Worm (Caenorhabditis elegans) whole organism, L3 larva: ENCODE measurements around the gene srx-135.

Experiments used
- R02D3.7 ChIP-seq: fragments of 150-350 bp; optimal IDR thresholded peaks from 2 replicates; lab custom pipeline; 2014; ENCODE audit warnings: missing biosample characterization, missing genetic modification characterization
- ZK546.5 ChIP-seq: sonication (generic microtip); optimal IDR thresholded peaks from 2 replicates; lab custom pipeline; 2017; ENCODE audit warnings: missing biosample characterization, missing genetic modification characterization
- aly-2 ChIP-seq: fragments of 150-350 bp; optimal IDR thresholded peaks from 2 replicates; lab custom pipeline; 2014; ENCODE audit warnings: missing biosample characterization, missing genetic modification characterization
- ama-1 ChIP-seq: fragments of 150-350 bp; optimal IDR thresholded peaks from 2 replicates; lab custom pipeline; 2018
- ceh-16 ChIP-seq: sonication (generic microtip); optimal IDR thresholded peaks from 2 replicates; lab custom pipeline; 2017; ENCODE audit warnings: missing biosample characterization, missing genetic modification characterization
- ceh-28 ChIP-seq: fragments of 150-350 bp; optimal IDR thresholded peaks from 2 replicates; lab custom pipeline; 2014; ENCODE audit warnings: missing biosample characterization, missing genetic modification reagents, missing genetic modification characterization
- ceh-82 ChIP-seq: fragments of 150-350 bp; optimal IDR thresholded peaks from 2 replicates; lab custom pipeline; 2014; ENCODE audit warnings: missing biosample characterization, missing genetic modification characterization
- ceh-9 ChIP-seq: sonication (generic microtip); optimal IDR thresholded peaks from 2 replicates; lab custom pipeline; 2018; ENCODE audit warnings: missing biosample characterization, missing genetic modification characterization
- egl-27 ChIP-seq: sonication (generic microtip); optimal IDR thresholded peaks from 4 replicates; lab custom pipeline; 2017; ENCODE audit warnings: missing biosample characterization, missing genetic modification reagents, missing genetic modification characterization
- elt-1 ChIP-seq: fragments of 150-350 bp; optimal IDR thresholded peaks from 2 replicates; lab custom pipeline; 2014; ENCODE audit warnings: missing biosample characterization, missing genetic modification characterization
- elt-2 ChIP-seq: sonication (generic microtip); optimal IDR thresholded peaks from 2 replicates; lab custom pipeline; 2016; ENCODE audit warnings: missing genetic modification reagents, mild to moderate bottlenecking, missing genetic modification characterization, missing compliant biosample characterization
- elt-3 ChIP-seq, 3 experiments: fragments of 150-350 bp in 1 of 3; sonication (generic microtip) in 2 of 3; optimal IDR thresholded peaks; 2 replicates in 2 of 3; 4 replicates in 1 of 3; lab custom pipeline; 2014 to 2017; ENCODE audit warnings: missing biosample characterization in 3 of 3, missing genetic modification characterization in 3 of 3
- fkh-10 ChIP-seq: sonication (generic microtip); optimal IDR thresholded peaks from 2 replicates; lab custom pipeline; 2017; ENCODE audit warnings: missing biosample characterization, missing genetic modification reagents, missing genetic modification characterization
- fkh-2 ChIP-seq: fragments of 150-350 bp; optimal IDR thresholded peaks from 2 replicates; lab custom pipeline; 2014; ENCODE audit warnings: missing biosample characterization, missing genetic modification reagents, missing genetic modification characterization
- jun-1 ChIP-seq: fragments of 150-350 bp; optimal IDR thresholded peaks from 2 replicates; lab custom pipeline; 2014; ENCODE audit warnings: missing biosample characterization, missing genetic modification reagents, missing genetic modification characterization
- lin-15B ChIP-seq: fragments of 150-350 bp; optimal IDR thresholded peaks from 2 replicates; lab custom pipeline; 2014; ENCODE audit warnings: missing biosample characterization, missing genetic modification characterization
- lsy-12 ChIP-seq: sonication (generic microtip); optimal IDR thresholded peaks from 2 replicates; lab custom pipeline; 2016; ENCODE audit warnings: mild to moderate bottlenecking, missing genetic modification characterization, missing compliant biosample characterization
- mdl-1 ChIP-seq: fragments of 150-350 bp; optimal IDR thresholded peaks from 2 replicates; lab custom pipeline; 2014; ENCODE audit warnings: missing biosample characterization, missing genetic modification characterization
- mml-1 ChIP-seq: fragments of 150-350 bp; sonication (generic microtip); optimal IDR thresholded peaks from 3 replicates; lab custom pipeline; 2014; ENCODE audit warnings: missing biosample characterization, missing genetic modification characterization
- nfya-1 ChIP-seq: sonication (generic microtip); optimal IDR thresholded peaks from 2 replicates; lab custom pipeline; 2017; ENCODE audit warnings: missing genetic modification characterization, mild to moderate bottlenecking, missing compliant biosample characterization, antibody characterized with exemption, moderate library complexity; ENCODE audit not compliant: insufficient read depth
- nhr-11 ChIP-seq: fragments of 150-350 bp; optimal IDR thresholded peaks from 2 replicates; lab custom pipeline; 2014; ENCODE audit warnings: missing biosample characterization, missing genetic modification characterization
- nhr-12 ChIP-seq: fragments of 150-350 bp; optimal IDR thresholded peaks from 2 replicates; lab custom pipeline; 2014; ENCODE audit warnings: missing biosample characterization, missing genetic modification characterization
- nhr-23 ChIP-seq: fragments of 150-350 bp; optimal IDR thresholded peaks from 2 replicates; lab custom pipeline; 2014; ENCODE audit warnings: missing biosample characterization, missing genetic modification reagents, missing genetic modification characterization
- nhr-237 ChIP-seq: fragments of 150-350 bp; optimal IDR thresholded peaks from 2 replicates; lab custom pipeline; 2014; ENCODE audit warnings: missing biosample characterization, missing genetic modification characterization
- nhr-25 ChIP-seq: sonication (generic microtip); optimal IDR thresholded peaks from 2 replicates; lab custom pipeline; 2017; ENCODE audit warnings: missing biosample characterization, missing genetic modification characterization
- nhr-28 ChIP-seq: fragments of 150-350 bp; optimal IDR thresholded peaks from 2 replicates; lab custom pipeline; 2014; ENCODE audit warnings: missing biosample characterization, missing genetic modification characterization
- nhr-43 ChIP-seq: sonication (generic microtip); optimal IDR thresholded peaks from 2 replicates; lab custom pipeline; 2016; ENCODE audit warnings: mild to moderate bottlenecking, missing genetic modification characterization, missing compliant biosample characterization; ENCODE audit not compliant: poor library complexity, severe bottlenecking
- nhr-77 ChIP-seq: fragments of 150-350 bp; optimal IDR thresholded peaks from 2 replicates; lab custom pipeline; 2014; ENCODE audit warnings: missing biosample characterization, missing genetic modification characterization
- pha-4 ChIP-seq: fragments of 150-350 bp; optimal IDR thresholded peaks from 2 replicates; lab custom pipeline; 2014; ENCODE audit warnings: missing biosample characterization, missing genetic modification reagents, missing genetic modification characterization
- pqm-1 ChIP-seq: fragments of 150-350 bp; optimal IDR thresholded peaks from 2 replicates; lab custom pipeline; 2017; ENCODE audit warnings: missing biosample characterization, missing genetic modification characterization, inconsistent platforms
- sea-2 ChIP-seq: fragments of 150-350 bp; sonication (generic microtip); optimal IDR thresholded peaks from 4 replicates; lab custom pipeline; 2014; ENCODE audit warnings: missing biosample characterization, missing genetic modification reagents, missing genetic modification characterization
- snpc-4 ChIP-seq: fragments of 150-350 bp; optimal IDR thresholded peaks from 2 replicates; lab custom pipeline; 2014; ENCODE audit warnings: missing biosample characterization, missing genetic modification characterization
- ztf-11 ChIP-seq: fragments of 150-350 bp; optimal IDR thresholded peaks from 2 replicates; lab custom pipeline; 2014; ENCODE audit warnings: missing biosample characterization, missing genetic modification characterization
- ztf-4 ChIP-seq: fragments of 150-350 bp; optimal IDR thresholded peaks from 2 replicates; lab custom pipeline; 2014; ENCODE audit warnings: missing biosample characterization, missing genetic modification characterization

Gene srx-135

ce11 chrV:13872895-13873294 lies 13.9 kb downstream of the srx-135 start, which contains the start of gene cpt-5:
Gene cpt-5, plus strand, starts transcription at chrV:13873195.
- TF ChIP-seq nhr-23 (no peak), lin-15B (tag; lab: Kevin White, UChicago) (no peak)

ce11 chrV:13873323-13873722 lies 14.3 kb downstream of the srx-135 start:
- no peak for TF ChIP-seq aly-2 (tag; lab: Kevin White, UChicago)
- TF ChIP-seq, all 47 proteins: peak for 0

- TF ChIP-seq elt-3 (tag; optimal IDR thresholded peaks at IDR 0.05; lab: Kevin White, UChicago) (no peak), fkh-2 (no peak), nhr-11 (tag; lab: Kevin White, UChicago) (no peak), aly-2 (tag; lab: Kevin White, UChicago) (no peak), mml-1 (tag; lab: Kevin White, UChicago) (no peak), nhr-237 (tag; lab: Kevin White, UChicago) (no peak), egl-27 (tag; lab: Kevin White, UChicago) (no peak), ztf-4 (no peak), ceh-16 (tag; lab: Kevin White, UChicago) (no peak)
Measured at ce11 chrV:13876529-13876928, 17.5 kb downstream of the srx-135 start, which contains the start of gene T22G5.1. Gene T22G5.1, plus strand, starts transcription at chrV:13876829.

- TF ChIP-seq elt-1 (tag; lab: Kevin White, UChicago) (no peak), lin-15B (tag; lab: Kevin White, UChicago) (peak; percentile 14), elt-2 (peak; percentile 86), pqm-1 (tag; lab: Kevin White, UChicago) (peak; percentile 93), ztf-4 (no peak), jun-1 (tag; lab: Kevin White, UChicago) (peak; percentile 11)
Measured at ce11 chrV:13878226-13878625, 19.2 kb downstream of the srx-135 start.

ce11 chrV:13879241-13879640 lies 20.2 kb downstream of the srx-135 start, which contains the start of gene lbp-7:
Gene lbp-7, plus strand, starts transcription at chrV:13879552.
- TF ChIP-seq nhr-77 (tag; lab: Kevin White, UChicago) = no peak
- no peak for TF ChIP-seq ztf-11 (tag; lab: Kevin White, UChicago)
- TF ChIP-seq elt-2 = peak; percentile 93
- TF ChIP-seq ceh-28 = no peak
- peak; percentile 23 for TF ChIP-seq jun-1 (tag; lab: Kevin White, UChicago)
- TF ChIP-seq pha-4 = peak; percentile 41
- TF ChIP-seq pqm-1 (tag; lab: Kevin White, UChicago) = peak; percentile 94
- TF ChIP-seq mdl-1 (tag; lab: Kevin White, UChicago) = no peak
- no peak for TF ChIP-seq ceh-82
- no peak for TF ChIP-seq nhr-28 (tag; lab: Kevin White, UChicago)
- TF ChIP-seq, all 47 proteins: peak for 4

- TF ChIP-seq pha-4 = peak; percentile 56
- TF ChIP-seq nhr-25 = peak; percentile 19
- TF ChIP-seq nhr-43 (tag; lab: Kevin White, UChicago) = peak; percentile 30
- TF ChIP-seq fkh-10 (GFP tag; lab: Kevin White, UChicago) = no peak
- no peak for TF ChIP-seq R02D3.7
- no peak for TF ChIP-seq mdl-1 (tag; lab: Kevin White, UChicago)
- TF ChIP-seq ama-1 = no peak
- TF ChIP-seq snpc-4 (tag; lab: Kevin White, UChicago) = peak; percentile 28
- peak; percentile 63 for TF ChIP-seq lin-15B (tag; lab: Kevin White, UChicago)
- peak; percentile 20 for TF ChIP-seq nfya-1 (tag; lab: Kevin White, UChicago)
- no peak for TF ChIP-seq lsy-12
Measured at ce11 chrV:13880163-13880562, 21.2 kb downstream of the srx-135 start.

ce11 chrV:13880607-13881006 lies 21.6 kb downstream of the srx-135 start, which contains the start of gene T22G5.3:
Gene T22G5.3, plus strand, starts transcription at chrV:13880907.
- TF ChIP-seq nhr-12 (tag; lab: Kevin White, UChicago) = no peak
- TF ChIP-seq nfya-1 (tag; lab: Kevin White, UChicago) = no peak
- TF ChIP-seq elt-3 (tag; optimal IDR thresholded peaks at IDR 0.05; lab: Kevin White, UChicago) = no peak
- TF ChIP-seq nhr-25 = no peak
- no peak for TF ChIP-seq mdl-1 (tag; lab: Kevin White, UChicago)
- no peak for TF ChIP-seq nhr-43 (tag; lab: Kevin White, UChicago)
- TF ChIP-seq ceh-9 (tag; lab: Kevin White, UChicago) = no peak
- TF ChIP-seq ceh-28 = no peak
- no peak for TF ChIP-seq ZK546.5 (tag; lab: Kevin White, UChicago)
- no peak for TF ChIP-seq sea-2 (GFP tag; lab: Kevin White, UChicago)
- TF ChIP-seq ceh-82 = no peak
- no peak for TF ChIP-seq jun-1 (tag; lab: Kevin White, UChicago)
- TF ChIP-seq elt-2 = no peak
